Worm (Caenorhabditis elegans): ENCODE measurements around the gene str-73.

str-73 gene

ce11 chrV:16474686-16475085, 44.6 kb downstream of the str-73 start:
- 0 out of 2 replicates have a peak, but pooled peaks have one; percentile 14 for TF ChIP-seq lin-26 (GFP tag; IDR thresholded peaks at IDR 0.05)
- TF ChIP-seq nfyb-1 (GFP tag; IDR thresholded peaks at IDR 0.05), result 0 out of 2 replicates have a peak, but pooled peaks have one; percentile 23
- TF ChIP-seq tbp1 (GFP tag; optimal IDR thresholded peaks at IDR 0.05), result peak; percentile 82
- TF ChIP-seq rpc-1 (optimal IDR thresholded peaks at IDR 0.05), result peak; percentile 4
- TF ChIP-seq rpc-1 (tag; optimal IDR thresholded peaks at IDR 0.05), result peak; percentile 55
- 0 out of 2 replicates have a peak, but pooled peaks have one; percentile 24 for TF ChIP-seq pbrm-1 (GFP tag; IDR thresholded peaks at IDR 0.05)
- TF ChIP-seq B0261.1 (tag; optimal IDR thresholded peaks at IDR 0.05), result peak; percentile 62
- TF ChIP-seq Y56A3A.18 (GFP tag; IDR thresholded peaks at IDR 0.05), result 0 out of 2 replicates have a peak, but pooled peaks have one; percentile 49

- TF ChIP-seq snpc-1.3 (tag; optimal IDR thresholded peaks at IDR 0.05; ENCODE audit: insufficient read depth), result no peak
- no peak for TF ChIP-seq hrde-1 (tag; optimal IDR thresholded peaks at IDR 0.05; ENCODE audit: borderline replicate concordance)
- TF ChIP-seq hsf-1 (GFP tag; IDR thresholded peaks at IDR 0.05), result no peak
- TF ChIP-seq ztf-28 (GFP tag; IDR thresholded peaks at IDR 0.05), result no peak
- no peak for TF ChIP-seq madf-3 (GFP tag; IDR thresholded peaks at IDR 0.05)
- no peak for TF ChIP-seq attf-5 (GFP tag; optimal IDR thresholded peaks at IDR 0.05)
- no peak for TF ChIP-seq F57C9.4 (tag; optimal IDR thresholded peaks at IDR 0.05)
- no peak for TF ChIP-seq B0261.1 (tag; optimal IDR thresholded peaks at IDR 0.05)
Observed at ce11 chrV:16479275-16479674, 49.2 kb downstream of the str-73 start, which contains the start of gene T08G3.11. T08G3.11 (minus strand) TSS chrV:16479375.

ce11 chrV:16480919-16481630, 51.0 kb downstream of the str-73 start, which contains the start of the genes F57E7.4 and spig-6:
F57E7.4 (minus strand) TSS chrV:16481019.
spig-6 (plus strand) TSS chrV:16481580.
- TF ChIP-seq tlf-1 (GFP tag; optimal IDR thresholded peaks at IDR 0.05) (no peak), snpc-1.1 (tag; optimal IDR thresholded peaks at IDR 0.05; ENCODE audit: insufficient read depth) (no peak), mel-28 (tag; optimal IDR thresholded peaks at IDR 0.05; ENCODE audit: borderline replicate concordance) (no peak), K12H6.12 (tag; optimal IDR thresholded peaks at IDR 0.05) (no peak), lin-40 (tag; optimal IDR thresholded peaks at IDR 0.05) (no peak), xnd-1 (tag; optimal IDR thresholded peaks at IDR 0.05) (no peak), rpc-1 (optimal IDR thresholded peaks at IDR 0.05) (no peak), rpc-1 (tag; optimal IDR thresholded peaks at IDR 0.05) (no peak), snpc-1.3 (tag; optimal IDR thresholded peaks at IDR 0.05; ENCODE audit: insufficient read depth) (no peak), nfyb-1 (GFP tag; IDR thresholded peaks at IDR 0.05) (no peak), nfya-1 (tag; optimal IDR thresholded peaks at IDR 0.05; ENCODE audit: borderline replicate concordance, insufficient read depth) (no peak), ceh-40 (GFP tag; IDR thresholded peaks at IDR 0.05) (no peak), attf-6 (GFP tag; IDR thresholded peaks at IDR 0.05) (no peak), dpl-1 (GFP tag; optimal IDR thresholded peaks at IDR 0.05) (no peak), sdz-38 (tag; optimal IDR thresholded peaks at IDR 0.05) (no peak), F37B4.10 (GFP tag; IDR thresholded peaks at IDR 0.05) (no peak), nfya-2 (GFP tag; IDR thresholded peaks at IDR 0.05) (no peak), ekl-4 (GFP tag; IDR thresholded peaks at IDR 0.05) (no peak), hlh-26 (GFP tag; conservative IDR thresholded peaks at IDR 0.05) (no peak), ztf-3 (GFP tag; optimal IDR thresholded peaks at IDR 0.05) (no peak)
